Worm (Caenorhabditis elegans) whole organism, young adult: ENCODE data around the gene W09G10.9.
A peak's percentile ranks its signal among the peaks of the same experiment; 100 is the strongest.

Experiments
- B0019.2 ChIP-seq: fragments of 200-800 bp; sonication (Bioruptor generic); conservative IDR thresholded peaks from 2 replicates; pipeline ENCODE4 v1.3.6; 2022; ENCODE audit warnings: missing genetic modification reagents, missing genetic modification characterization, missing compliant biosample characterization
- F10E7.11 ChIP-seq: sonication (generic microtip); optimal IDR thresholded peaks from 2 replicates; lab custom pipeline; 2017; ENCODE audit warnings: mild to moderate bottlenecking, missing genetic modification characterization, moderate library complexity, missing compliant biosample characterization
- F37B4.10 ChIP-seq: fragments of 200-800 bp; sonication (Bioruptor generic); IDR thresholded peaks from 2 replicates; pipeline ENCODE4 v1.3.6; 2022; ENCODE audit warnings: missing genetic modification characterization, missing compliant biosample characterization
- F39B2.1 ChIP-seq: fragments of 200-800 bp; sonication (Bioruptor generic); IDR thresholded peaks from 2 replicates; pipeline ENCODE4 v1.3.6; 2022; ENCODE audit warnings: missing genetic modification reagents, missing genetic modification characterization, missing compliant biosample characterization
- F52B5.7 ChIP-seq: sonication (generic microtip); optimal IDR thresholded peaks from 2 replicates; lab custom pipeline; 2016; ENCODE audit warnings: mild to moderate bottlenecking, missing genetic modification characterization, missing compliant biosample characterization
- F57A8.1 ChIP-seq: fragments of 200-800 bp; sonication (Bioruptor generic); optimal IDR thresholded peaks from 2 replicates; lab custom pipeline; 2018; ENCODE audit warnings: mild to moderate bottlenecking, missing genetic modification characterization, moderate library complexity, missing compliant biosample characterization
- T07F8.4 ChIP-seq: sonication (generic microtip); optimal IDR thresholded peaks from 2 replicates; lab custom pipeline; 2016; ENCODE audit warnings: mild to moderate bottlenecking, missing genetic modification characterization, moderate library complexity, missing compliant biosample characterization
- aptf-2 ChIP-seq: fragments of 200-800 bp; sonication (Bioruptor generic); conservative IDR thresholded peaks from 2 replicates; pipeline ENCODE4 v1.3.6; 2022; ENCODE audit warnings: missing genetic modification reagents, missing genetic modification characterization, missing compliant biosample characterization
- ceh-27 ChIP-seq: fragments of 200-800 bp; sonication (Bioruptor generic); optimal IDR thresholded peaks from 2 replicates; lab custom pipeline; 2018; ENCODE audit warnings: mild to moderate bottlenecking, missing genetic modification characterization, moderate library complexity, missing compliant biosample characterization
- ceh-40 ChIP-seq: fragments of 200-800 bp; sonication (Bioruptor generic); IDR thresholded peaks from 2 replicates; pipeline ENCODE4 v1.3.6; 2022; ENCODE audit warnings: missing genetic modification characterization, missing compliant biosample characterization
- ceh-58 ChIP-seq: fragments of 200-800 bp; sonication (Bioruptor generic); IDR thresholded peaks from 2 replicates; pipeline ENCODE4 v1.3.6; 2022; ENCODE audit warnings: missing genetic modification characterization, missing compliant biosample characterization
- ceh-91 ChIP-seq: fragments of 200-800 bp; sonication (Bioruptor generic); IDR thresholded peaks from 2 replicates; pipeline ENCODE4 v1.3.6; 2022; ENCODE audit warnings: missing genetic modification reagents, missing genetic modification characterization, missing compliant biosample characterization
- chd-7 ChIP-seq: sonication (generic microtip); optimal IDR thresholded peaks from 2 replicates; lab custom pipeline; 2016; ENCODE audit warnings: mild to moderate bottlenecking, missing genetic modification characterization, moderate library complexity, missing compliant biosample characterization
- die-1 ChIP-seq: sonication (generic microtip); optimal IDR thresholded peaks from 2 replicates; lab custom pipeline; 2016; ENCODE audit warnings: missing genotype, mild to moderate bottlenecking, missing genetic modification characterization, missing compliant biosample characterization
- dox-1 ChIP-seq: fragments of 200-800 bp; sonication (Bioruptor generic); IDR thresholded peaks from 2 replicates; pipeline ENCODE4 v1.3.6; 2022; ENCODE audit warnings: missing genetic modification reagents, missing genetic modification characterization, missing compliant biosample characterization
- dpl-1 ChIP-seq: fragments of 150-350 bp; optimal IDR thresholded peaks from 2 replicates; lab custom pipeline; 2014; ENCODE audit warnings: missing biosample characterization, missing genetic modification reagents, missing genetic modification characterization
- egl-18 ChIP-seq: fragments of 200-800 bp; sonication (Bioruptor generic); IDR thresholded peaks from 2 replicates; pipeline ENCODE4 v1.3.6; 2022; ENCODE audit warnings: missing genetic modification reagents, missing genetic modification characterization, missing compliant biosample characterization
- ekl-4 ChIP-seq: fragments of 200-800 bp; sonication (Bioruptor generic); IDR thresholded peaks from 2 replicates; pipeline ENCODE4 v1.3.6; 2022; ENCODE audit warnings: missing genetic modification reagents, missing genetic modification characterization, missing compliant biosample characterization
- gei-17 ChIP-seq: fragments of 200-800 bp; sonication (Bioruptor generic); optimal IDR thresholded peaks from 2 replicates; lab custom pipeline; 2018; ENCODE audit warnings: mild to moderate bottlenecking, missing genetic modification characterization, missing compliant biosample characterization
- hlh-12 ChIP-seq: sonication (generic microtip); optimal IDR thresholded peaks from 2 replicates; lab custom pipeline; 2016; ENCODE audit warnings: missing genetic modification characterization, missing compliant biosample characterization
- hmg-1.2 ChIP-seq: fragments of 200-800 bp; sonication (Bioruptor generic); IDR thresholded peaks from 2 replicates; pipeline ENCODE4 v1.3.6; 2022; ENCODE audit warnings: missing genetic modification reagents, missing genetic modification characterization, missing compliant biosample characterization
- lag-1 ChIP-seq: fragments of 200-800 bp; sonication (Bioruptor generic); IDR thresholded peaks from 2 replicates; pipeline ENCODE4 v1.3.6; 2022; ENCODE audit warnings: missing genetic modification reagents, missing genetic modification characterization, missing compliant biosample characterization
- lin-54 ChIP-seq: fragments of 200-800 bp; sonication (Bioruptor generic); optimal IDR thresholded peaks from 2 replicates; lab custom pipeline; 2018; ENCODE audit warnings: mild to moderate bottlenecking, missing genetic modification characterization, missing compliant biosample characterization
- madf-10 ChIP-seq: sonication (generic microtip); optimal IDR thresholded peaks from 2 replicates; lab custom pipeline; 2016; ENCODE audit warnings: mild to moderate bottlenecking, missing genetic modification characterization, missing compliant biosample characterization
- madf-3 ChIP-seq: fragments of 200-800 bp; sonication (Bioruptor generic); IDR thresholded peaks from 2 replicates; pipeline ENCODE4 v1.3.6; 2022; ENCODE audit warnings: missing genetic modification reagents, missing genetic modification characterization, missing compliant biosample characterization
- madf-6 ChIP-seq: fragments of 200-800 bp; sonication (Bioruptor generic); IDR thresholded peaks from 2 replicates; pipeline ENCODE4 v1.3.6; 2022; ENCODE audit warnings: missing genetic modification reagents, missing genetic modification characterization, missing compliant biosample characterization
- mcd-1 ChIP-seq: fragments of 200-800 bp; sonication (Bioruptor generic); IDR thresholded peaks from 2 replicates; pipeline ENCODE4 v1.3.6; 2022; ENCODE audit warnings: missing genetic modification reagents, missing genetic modification characterization, missing compliant biosample characterization
- nfya-2 ChIP-seq: fragments of 200-800 bp; sonication (Bioruptor generic); IDR thresholded peaks from 2 replicates; pipeline ENCODE4 v1.3.6; 2022; ENCODE audit warnings: missing genetic modification reagents, missing genetic modification characterization, missing compliant biosample characterization
- nfyb-1 ChIP-seq: fragments of 200-800 bp; sonication (Bioruptor generic); IDR thresholded peaks from 2 replicates; pipeline ENCODE4 v1.3.6; 2022; ENCODE audit warnings: missing genetic modification reagents, missing genetic modification characterization, missing compliant biosample characterization
- nhr-120 ChIP-seq: fragments of 200-800 bp; sonication (Bioruptor generic); IDR thresholded peaks from 2 replicates; pipeline ENCODE4 v1.3.6; 2022; ENCODE audit warnings: missing genetic modification characterization, missing compliant biosample characterization
- pbrm-1 ChIP-seq: fragments of 200-800 bp; sonication (Bioruptor generic); IDR thresholded peaks from 2 replicates; pipeline ENCODE4 v1.3.6; 2022; ENCODE audit warnings: missing genetic modification reagents, missing genetic modification characterization, missing compliant biosample characterization
- rcor-1 ChIP-seq: fragments of 200-800 bp; sonication (Bioruptor generic); IDR thresholded peaks from 2 replicates; pipeline ENCODE4 v1.3.6; 2022; ENCODE audit warnings: missing genetic modification reagents, missing genetic modification characterization, missing compliant biosample characterization
- repo-1 ChIP-seq: sonication (generic microtip); optimal IDR thresholded peaks from 2 replicates; lab custom pipeline; 2017; ENCODE audit warnings: mild to moderate bottlenecking, missing genetic modification characterization, missing compliant biosample characterization
- rpc-1 ChIP-seq, 2 experiments: fragments of 150-350 bp in 1 of 2; sonication (generic microtip) in 1 of 2; optimal IDR thresholded peaks; 2 replicates each; lab custom pipeline; 2014 to 2018; ENCODE audit warnings: missing biosample characterization in 1 of 2, missing genetic modification characterization in 1 of 2, missing genetic modification reagents in 1 of 2, missing genotype in 1 of 2
- snpc-3.4 ChIP-seq: sonication (generic microtip); optimal IDR thresholded peaks from 2 replicates; lab custom pipeline; 2017; ENCODE audit warnings: missing genetic modification characterization, mild to moderate bottlenecking, missing compliant biosample characterization, antibody characterized with exemption, moderate library complexity, missing genotype, missing genetic modification reagents
- tbx-9 ChIP-seq: sonication (generic microtip); optimal IDR thresholded peaks from 2 replicates; lab custom pipeline; 2016; ENCODE audit warnings: borderline replicate concordance, missing genetic modification characterization, inconsistent platforms, missing compliant biosample characterization
- tlf-1 ChIP-seq: fragments of 200-800 bp; sonication (Bioruptor generic); optimal IDR thresholded peaks from 2 replicates; lab custom pipeline; 2018; ENCODE audit warnings: mild to moderate bottlenecking, missing genetic modification characterization, missing compliant biosample characterization
- unc-62 ChIP-seq: fragments of 150-350 bp; optimal IDR thresholded peaks from 2 replicates; lab custom pipeline; 2014; ENCODE audit warnings: missing biosample characterization, missing genetic modification reagents, missing genetic modification characterization
- xnd-1 ChIP-seq: sonication (generic microtip); optimal IDR thresholded peaks from 2 replicates; lab custom pipeline; 2016; ENCODE audit warnings: missing genotype, missing genetic modification reagents, missing genetic modification characterization, missing compliant biosample characterization
- zfh-2 ChIP-seq: fragments of 200-800 bp; sonication (Bioruptor generic); conservative IDR thresholded peaks from 2 replicates; pipeline ENCODE4 v1.3.6; 2022; ENCODE audit warnings: missing genetic modification reagents, missing genetic modification characterization, missing compliant biosample characterization
- zim-3 ChIP-seq: sonication (generic microtip); optimal IDR thresholded peaks from 2 replicates; lab custom pipeline; 2017; ENCODE audit warnings: mild to moderate bottlenecking, missing genetic modification characterization, moderate library complexity, missing compliant biosample characterization

The W09G10.9 gene

DNA sequence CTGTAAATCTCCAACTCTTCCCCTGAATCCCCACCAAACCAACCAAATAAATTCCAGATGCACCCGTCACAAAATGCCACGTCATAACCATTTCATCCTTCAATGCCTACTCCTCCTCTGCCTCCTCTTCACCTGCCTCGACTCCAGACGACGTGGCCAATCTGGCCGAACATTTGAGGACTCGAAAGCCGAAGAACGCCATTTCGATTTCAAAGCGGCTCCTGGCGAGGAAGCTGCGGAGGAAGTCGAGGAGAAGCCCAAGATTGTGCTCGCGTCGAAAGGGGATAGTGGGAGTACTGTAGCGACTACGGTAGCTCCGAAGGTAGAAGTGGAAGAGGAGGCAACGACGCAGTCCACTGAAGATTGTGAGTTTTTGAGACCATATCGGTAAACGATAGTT lies 35.8 kb downstream of the W09G10.9 start, which contains the start of gene lgc-45:
Gene lgc-45, plus strand, starts transcription at position 56 of the 400 bp plus-strand sequence.
- TF ChIP-seq tbx-9 (no peak), zfh-2 (peak; percentile 72)

DNA sequence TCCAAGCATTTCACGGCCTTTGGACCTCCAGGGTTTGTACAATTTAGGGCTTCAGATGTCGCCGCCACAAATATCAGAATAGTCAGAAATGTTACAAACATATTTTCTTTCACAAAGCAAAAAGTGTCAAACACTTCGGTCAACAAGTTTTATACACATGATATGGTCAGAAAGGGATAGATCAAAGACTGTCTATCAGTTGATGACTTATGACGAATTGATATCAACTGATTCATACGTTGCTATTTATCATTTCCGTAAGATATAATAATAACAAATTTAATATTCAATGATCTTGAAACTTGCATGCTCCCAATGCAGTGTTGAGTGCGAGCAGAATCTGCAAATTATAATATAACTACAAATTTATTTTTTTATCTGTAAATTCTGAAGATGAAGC lies 39.0 kb downstream of the W09G10.9 start, which contains the start of gene W10G11.1:
Gene W10G11.1, minus strand, starts transcription at position 101 of the 400 bp plus-strand sequence.
- TF ChIP-seq lin-54, result no peak
- no peak for TF ChIP-seq F52B5.7
- TF ChIP-seq zim-3 (tag; lab: Kevin White, UChicago), result no peak
- TF ChIP-seq xnd-1 (tag; lab: Kevin White, UChicago), result no peak
- TF ChIP-seq nfya-2, result no peak
- no peak for TF ChIP-seq ceh-27 (GFP tag; lab: Kevin White, UChicago)
- TF ChIP-seq T07F8.4 (tag; lab: Kevin White, UChicago), result no peak
- TF ChIP-seq hmg-1.2, result no peak
- no peak for TF ChIP-seq pbrm-1
- no peak for TF ChIP-seq F57A8.1 (GFP tag; lab: Kevin White, UChicago)

DNA sequence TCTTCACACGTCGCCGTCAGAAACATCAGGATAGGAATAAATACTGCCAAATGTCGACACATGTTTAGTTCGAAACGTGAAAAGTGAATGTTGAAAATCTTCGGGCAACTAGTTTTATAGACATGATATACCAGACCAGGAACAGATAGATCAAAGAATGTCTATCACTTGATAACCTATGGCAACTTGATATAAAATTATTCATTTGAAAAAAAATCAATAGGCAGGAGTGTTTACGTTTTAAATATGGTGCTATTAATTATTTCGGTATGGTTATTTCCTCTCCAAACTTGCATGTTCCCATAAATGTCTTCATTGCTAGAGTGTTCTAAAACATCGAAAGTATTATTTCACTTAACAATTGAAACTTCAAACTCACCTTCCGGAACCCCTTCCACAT lies 40.0 kb downstream of the W09G10.9 start, which contains the start of gene W10G11.2:
Gene W10G11.2, minus strand, starts transcription at position 101 of the 400 bp plus-strand sequence.
- TF ChIP-seq madf-6 (GFP tag; lab: Robert Waterston, UW), result no peak
- no peak for TF ChIP-seq dpl-1 (GFP tag; lab: Kevin White, UChicago)
- TF ChIP-seq F57A8.1 (GFP tag; lab: Kevin White, UChicago), result no peak
- TF ChIP-seq dox-1 (GFP tag; lab: Robert Waterston, UW), result no peak
- TF ChIP-seq nfyb-1, result no peak
- no peak for TF ChIP-seq F52B5.7
- TF ChIP-seq ceh-58 (GFP tag; lab: Robert Waterston, UW), result no peak
- no peak for TF ChIP-seq unc-62 (GFP tag; lab: Kevin White, UChicago)

DNA sequence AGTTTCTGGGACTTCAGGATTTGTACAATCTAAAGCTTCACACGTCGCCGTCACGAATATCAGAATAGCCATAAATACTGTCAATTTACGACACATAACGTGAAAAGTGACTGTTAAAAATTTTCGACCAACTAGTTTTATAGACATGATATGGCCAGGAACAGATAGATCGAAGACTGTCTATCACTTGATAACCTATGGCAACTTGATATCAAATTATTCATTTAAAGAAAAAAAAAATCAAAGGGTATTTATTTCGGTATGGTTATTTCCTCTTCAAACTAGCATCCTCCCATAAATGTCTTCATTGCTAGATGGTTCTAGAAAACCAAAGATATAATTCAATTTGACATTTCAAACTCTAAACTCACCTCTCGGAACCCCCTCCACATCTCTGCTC lies 40.8 kb downstream of the W09G10.9 start, which contains the start of gene W10G11.3:
Gene W10G11.3, minus strand, starts transcription at position 101 of the 400 bp plus-strand sequence.
- TF ChIP-seq lag-1, result 0 out of 2 replicates have a peak, but pooled peaks have one; percentile 31
- no peak for TF ChIP-seq F37B4.10 (GFP tag; lab: Robert Waterston, UW)

- TF ChIP-seq rpc-1 (optimal IDR thresholded peaks at IDR 0.05; lab: Kevin White, UChicago) (no peak), rpc-1 (tag; optimal IDR thresholded peaks at IDR 0.05; lab: Kevin White, UChicago) (no peak), F52B5.7 (no peak), B0019.2 (GFP tag; lab: Robert Waterston, UW) (no peak), mcd-1 (no peak), tlf-1 (no peak), madf-3 (GFP tag; lab: Robert Waterston, UW) (no peak), aptf-2 (GFP tag; lab: Robert Waterston, UW) (no peak), rcor-1 (GFP tag; lab: Robert Waterston, UW) (no peak), egl-18 (GFP tag; lab: Robert Waterston, UW) (no peak), hlh-12 (no peak), zim-3 (tag; lab: Kevin White, UChicago) (no peak)
- TF ChIP-seq, all 124 proteins: peak for 0
Observed at ce11 chrII:3567066-3567465, 45.5 kb downstream of the W09G10.9 start.

DNA sequence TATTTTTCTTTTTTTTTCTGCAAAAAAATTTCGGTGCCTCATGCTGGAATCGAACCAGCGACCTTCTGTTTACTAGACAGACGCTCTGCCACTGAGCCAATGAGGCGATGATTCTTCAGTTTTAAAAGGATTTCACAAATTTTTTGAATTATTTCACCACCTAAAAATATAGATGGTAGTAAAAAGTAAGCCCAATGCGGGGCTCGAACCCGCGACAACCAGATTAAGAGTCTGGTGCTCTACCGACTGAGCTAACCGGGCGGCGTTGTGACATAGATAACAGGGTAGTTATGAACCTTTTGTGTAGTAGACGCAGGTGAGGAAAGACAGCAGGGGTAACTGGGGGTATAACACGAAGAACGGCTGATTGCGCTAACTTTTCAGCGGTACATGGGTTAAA lies 46.0 kb downstream of the W09G10.9 start:
- TF ChIP-seq ceh-40 (GFP tag; lab: Robert Waterston, UW), result peak; percentile 61; the same call in 1 of the 2 replicates
- peak; percentile 57 for TF ChIP-seq chd-7 (tag; lab: Kevin White, UChicago)
- TF ChIP-seq F39B2.1 (GFP tag; lab: Robert Waterston, UW), result 0 out of 2 replicates have a peak, but pooled peaks have one; percentile 52
- TF ChIP-seq xnd-1 (tag; lab: Kevin White, UChicago), result peak; percentile 44
- peak; percentile 46 for TF ChIP-seq repo-1
- TF ChIP-seq nhr-120, result 0 out of 2 replicates have a peak, but pooled peaks have one; percentile 18
- peak; percentile 57 for TF ChIP-seq ceh-91 (GFP tag; lab: Robert Waterston, UW)
- TF ChIP-seq gei-17, result peak; percentile 2
- TF ChIP-seq tlf-1, result peak; percentile 29
- peak; percentile 65; the same call in 1 of the 2 replicates for TF ChIP-seq rcor-1 (GFP tag; lab: Robert Waterston, UW)
- peak; percentile 83 for TF ChIP-seq snpc-3.4 (tag; lab: Kevin White, UChicago)
- TF ChIP-seq F10E7.11 (tag; lab: Kevin White, UChicago), result peak; percentile 13
- peak; percentile 73; the same call in 1 of the 2 replicates for TF ChIP-seq ekl-4 (GFP tag; lab: Robert Waterston, UW)
- TF ChIP-seq die-1 (tag; lab: Kevin White, UChicago), result peak; percentile 83
- peak; percentile 64 for TF ChIP-seq madf-10 (tag; lab: Kevin White, UChicago)
- peak; percentile 60 for TF ChIP-seq ceh-27 (GFP tag; lab: Kevin White, UChicago)
